Worm (Caenorhabditis elegans) whole organism, early embryonic: ENCODE data around the gene K10H10.9.

ENCODE experiments used
- F13C5.2 ChIP-seq: sonication (generic microtip); optimal IDR thresholded peaks from 2 replicates; lab custom pipeline; 2017; ENCODE audit warnings: mild to moderate bottlenecking, missing genetic modification characterization, inconsistent platforms, missing compliant biosample characterization
- aly-1 ChIP-seq: sonication (generic microtip); optimal IDR thresholded peaks from 2 replicates; lab custom pipeline; 2016; ENCODE audit warnings: missing genetic modification characterization, missing compliant biosample characterization
- ama-1 ChIP-seq: fragments of 150-350 bp; optimal IDR thresholded peaks from 2 replicates; lab custom pipeline; 2014
- ceh-13 ChIP-seq: fragments of 200-800 bp; sonication (Bioruptor generic); optimal IDR thresholded peaks from 2 replicates; lab custom pipeline; 2018; ENCODE audit warnings: mild to moderate bottlenecking, missing genetic modification characterization, missing compliant biosample characterization
- ceh-36 ChIP-seq: sonication (generic microtip); optimal IDR thresholded peaks from 2 replicates; lab custom pipeline; 2016; ENCODE audit warnings: missing genetic modification characterization, inconsistent platforms, missing compliant biosample characterization
- hmbx-1 ChIP-seq: sonication (generic microtip); optimal IDR thresholded peaks from 2 replicates; lab custom pipeline; 2016; ENCODE audit warnings: mild to moderate bottlenecking, missing genetic modification characterization, missing compliant biosample characterization
- tbx-37 ChIP-seq: fragments of 200-800 bp; sonication (Bioruptor generic); conservative IDR thresholded peaks from 2 replicates; pipeline ENCODE4 v1.3.6; 2022; ENCODE audit warnings: missing genetic modification reagents, missing genetic modification characterization, missing compliant biosample characterization

DNA sequence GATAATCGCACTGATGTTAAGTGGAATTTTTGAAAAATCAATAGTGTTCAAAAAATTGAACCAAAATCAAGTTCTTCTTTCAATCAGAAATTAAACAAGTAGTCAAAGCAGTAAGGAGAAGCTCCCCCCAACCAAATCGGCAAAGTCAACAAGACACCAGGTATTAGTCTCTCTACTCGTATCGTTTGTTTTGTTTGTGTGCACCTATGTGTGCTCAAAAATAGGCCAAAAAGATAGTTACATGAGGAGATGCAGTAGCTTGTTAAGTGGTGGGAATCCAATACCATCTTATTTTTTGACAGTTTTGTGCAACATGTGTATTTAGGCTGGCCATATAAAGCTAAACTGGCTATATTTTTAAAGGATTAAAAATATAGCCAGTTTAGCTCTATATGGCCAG, 8.7 kb downstream of the K10H10.9 start, which contains the start of gene K10H10.12:
- TF ChIP-seq ceh-36: no peak
- TF ChIP-seq ama-1 (lab: Kevin White, UChicago): no peak
- TF ChIP-seq tbx-37 (GFP tag; lab: Robert Waterston, UW): no peak
- TF ChIP-seq hmbx-1 (tag; lab: Kevin White, UChicago): no peak
- TF ChIP-seq aly-1 (tag; lab: Kevin White, UChicago): no peak
- no peak for TF ChIP-seq F13C5.2 (tag; lab: Kevin White, UChicago)
- TF ChIP-seq ceh-13 (GFP tag; lab: Kevin White, UChicago): no peak
